Worm (Caenorhabditis elegans) whole organism, late embryonic: Measurements from ENCODE around the gene nhr-84.

Experiments used
- ahr-1 ChIP-seq: sonication (generic microtip); optimal IDR thresholded peaks from 2 replicates; lab custom pipeline; 2016; ENCODE audit warnings: missing genetic modification characterization, missing compliant biosample characterization
- ama-1 ChIP-seq: fragments of 150-350 bp; optimal IDR thresholded peaks from 2 replicates; lab custom pipeline; 2014
- ceh-34 ChIP-seq: sonication (generic microtip); optimal IDR thresholded peaks from 2 replicates; lab custom pipeline; 2016; ENCODE audit warnings: mild to moderate bottlenecking, missing genetic modification characterization, missing compliant biosample characterization
- che-1 ChIP-seq: sonication (generic microtip); optimal IDR thresholded peaks from 2 replicates; lab custom pipeline; 2016; ENCODE audit warnings: mild to moderate bottlenecking, missing genetic modification characterization, missing compliant biosample characterization
- dmd-4 ChIP-seq: sonication (generic microtip); optimal IDR thresholded peaks from 2 replicates; lab custom pipeline; 2016; ENCODE audit warnings: borderline replicate concordance, missing genetic modification characterization, missing compliant biosample characterization
- lin-11 ChIP-seq: fragments of 200-800 bp; sonication (Bioruptor generic); optimal IDR thresholded peaks from 2 replicates; lab custom pipeline; 2018; ENCODE audit warnings: mild to moderate bottlenecking, missing genetic modification characterization, missing compliant biosample characterization
- pax-1 ChIP-seq: fragments of 150-350 bp; optimal IDR thresholded peaks from 2 replicates; lab custom pipeline; 2014; ENCODE audit warnings: missing biosample characterization, missing genetic modification characterization
- pha-4 ChIP-seq: fragments of 150-350 bp; optimal IDR thresholded peaks from 2 replicates; lab custom pipeline; 2018; ENCODE audit warnings: missing biosample characterization, missing genetic modification reagents, missing genetic modification characterization
- pqm-1 ChIP-seq: sonication (generic microtip); optimal IDR thresholded peaks from 2 replicates; lab custom pipeline; 2016; ENCODE audit warnings: missing genetic modification characterization, missing compliant biosample characterization
- ref-2 ChIP-seq: sonication (generic microtip); optimal IDR thresholded peaks from 2 replicates; lab custom pipeline; 2016; ENCODE audit warnings: missing genetic modification characterization, missing compliant biosample characterization
- rnt-1 ChIP-seq: sonication (generic microtip); optimal IDR thresholded peaks from 2 replicates; lab custom pipeline; 2016; ENCODE audit warnings: missing genetic modification characterization, missing compliant biosample characterization
- tbx-2 ChIP-seq: sonication (generic microtip); optimal IDR thresholded peaks from 2 replicates; lab custom pipeline; 2016; ENCODE audit warnings: missing genetic modification characterization, missing compliant biosample characterization

DNA sequence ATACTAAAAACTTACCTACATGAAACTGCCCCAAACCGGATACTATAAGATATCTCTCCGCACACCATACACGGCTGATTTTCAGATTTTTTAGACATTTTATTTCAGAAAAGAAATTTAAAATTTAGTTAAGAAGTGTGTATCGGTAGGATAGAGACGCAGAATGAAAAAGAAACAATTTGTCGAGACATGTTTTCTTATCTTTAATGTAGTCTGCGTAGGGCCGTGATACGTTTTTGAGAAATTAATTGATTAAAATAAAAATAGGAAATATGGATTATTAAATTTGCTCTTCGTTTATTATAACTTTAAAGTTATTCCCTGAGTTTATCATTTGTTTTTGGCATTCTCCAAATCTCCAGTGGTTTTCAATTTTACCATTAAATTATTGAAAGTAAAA, 44.9 kb upstream of the nhr-84 start, which contains the start of gene nhr-108:
- TF ChIP-seq lin-11 (tag; lab: Kevin White, UChicago) (no peak), pha-4 (tag; lab: Kevin White, UChicago) (no peak), dmd-4 (no peak), tbx-2 (no peak), pax-1 (no peak), che-1 (tag; lab: Kevin White, UChicago) (no peak), pqm-1 (no peak), ahr-1 (tag; lab: Kevin White, UChicago) (no peak), ama-1 (lab: Kevin White, UChicago) (no peak), rnt-1 (tag; lab: Kevin White, UChicago) (no peak), ref-2 (no peak), ceh-34 (no peak)
